Fruit fly (Drosophila melanogaster): ENCODE measurements around the gene eIF4E1.
A peak's percentile ranks its signal among the peaks of the same experiment; 100 is the strongest.

eIF4E1 gene

dm6 chr3L:9370907-9371365, 31.3 kb downstream of the eIF4E1 start, which contains the start of gene Fdx1 (continued):
- TF ChIP-seq wor (GFP tag; IDR thresholded peaks at IDR 0.05) (no peak), Antp (GFP tag; optimal IDR thresholded peaks at IDR 0.05) (no peak), CG11504 (tag; optimal IDR thresholded peaks at IDR 0.05) (no peak), pzg (GFP tag; optimal IDR thresholded peaks at IDR 0.05) (peak; percentile 45), p53 (GFP tag; optimal IDR thresholded peaks at IDR 0.05) (no peak), corto (GFP tag; optimal IDR thresholded peaks at IDR 0.05) (no peak), onecut (GFP tag; IDR thresholded peaks at IDR 0.05) (no peak), CG15073 (GFP tag; optimal IDR thresholded peaks at IDR 0.05) (no peak), tll (GFP tag; optimal IDR thresholded peaks at IDR 0.05) (no peak), CG32772 (GFP tag; IDR thresholded peaks at IDR 0.05) (no peak; the same call in 1 of the 2 replicates), E2f2 (GFP tag; IDR thresholded peaks at IDR 0.05) (peak; percentile 90), Chrac-16 (GFP tag; optimal IDR thresholded peaks at IDR 0.05) (peak; percentile 23), danr (GFP tag; IDR thresholded peaks at IDR 0.05) (no peak), Opbp (GFP tag; IDR thresholded peaks at IDR 0.05; ENCODE audit: partially characterized antibody) (no peak; the same call in 2 of the 3 replicates), bigmax (GFP tag; optimal IDR thresholded peaks at IDR 0.05) (peak; percentile 97), CG9609 (GFP tag; optimal IDR thresholded peaks at IDR 0.05) (no peak), CG6854 (GFP tag; optimal IDR thresholded peaks at IDR 0.05) (no peak), tin (GFP tag; optimal IDR thresholded peaks at IDR 0.05) (peak; percentile 41), dati (GFP tag; IDR thresholded peaks at IDR 0.05) (no peak), CG12104 (GFP tag; optimal IDR thresholded peaks at IDR 0.05) (no peak), Jarid2 (GFP tag; optimal IDR thresholded peaks at IDR 0.05) (no peak), CG16779 (GFP tag; IDR thresholded peaks at IDR 0.05) (no peak), CG4424 (GFP tag; optimal IDR thresholded peaks at IDR 0.05) (peak; percentile 19), unc-4 (GFP tag; IDR thresholded peaks at IDR 0.05; ENCODE audit: partially characterized antibody) (peak; percentile 70), unpg (GFP tag; optimal IDR thresholded peaks at IDR 0.05) (peak; percentile 44), vvl (GFP tag; IDR thresholded peaks at IDR 0.05) (peak; percentile 20; the same call in 1 of the 2 replicates), CG9727 (GFP tag; optimal IDR thresholded peaks at IDR 0.05) (no peak), Atf3 (GFP tag; optimal IDR thresholded peaks at IDR 0.05) (no peak), maf-S (GFP tag; optimal IDR thresholded peaks at IDR 0.05) (no peak), eve (GFP tag; optimal IDR thresholded peaks at IDR 0.05) (no peak), Sry-δ (GFP tag; optimal IDR thresholded peaks at IDR 0.05) (peak; percentile 70), Deaf1 (tag; optimal IDR thresholded peaks at IDR 0.05) (no peak), tap (tag; optimal IDR thresholded peaks at IDR 0.05) (no peak), CG6683 (GFP tag; optimal IDR thresholded peaks at IDR 0.05) (no peak), Bteb2 (GFP tag; optimal IDR thresholded peaks at IDR 0.05) (no peak), CG34376 (GFP tag; optimal IDR thresholded peaks at IDR 0.05) (peak; percentile 10), pum (GFP tag; optimal IDR thresholded peaks at IDR 0.05) (no peak), CG6813 (GFP tag; optimal IDR thresholded peaks at IDR 0.05) (no peak), row (GFP tag; IDR thresholded peaks at IDR 0.05) (peak; percentile 84), CG8924 (tag; optimal IDR thresholded peaks at IDR 0.05) (no peak), ro (GFP tag; IDR thresholded peaks at IDR 0.05) (no peak), CG9817 (tag; optimal IDR thresholded peaks at IDR 0.05) (peak; percentile 25), vnd (GFP tag; IDR thresholded peaks at IDR 0.05; ENCODE audit: partially characterized antibody) (0 out of 3 replicates have a peak, but pooled peaks have one; percentile 8), CG3065 (GFP tag; optimal IDR thresholded peaks at IDR 0.05) (no peak), Oaz (GFP tag; IDR thresholded peaks at IDR 0.05) (0 out of 2 replicates have a peak, but pooled peaks have one; percentile 13), CG6654 (GFP tag; optimal IDR thresholded peaks at IDR 0.05) (no peak), sna (GFP tag; IDR thresholded peaks at IDR 0.05; ENCODE audit: partially characterized antibody) (peak; percentile 77), ara (GFP tag; IDR thresholded peaks at IDR 0.05) (no peak), mirr (GFP tag; optimal IDR thresholded peaks at IDR 0.05) (no peak), CG11456 (GFP tag; IDR thresholded peaks at IDR 0.05) (0 out of 3 replicates have a peak, but pooled peaks have one; percentile 27), bcd (GFP tag; optimal IDR thresholded peaks at IDR 0.05) (no peak)
